Fruit fly (Drosophila melanogaster) whole organism, embryonic: ENCODE results near the gene Lcp65Aa.

Source experiments
- CG10321 ChIP-seq: fragments of 200-800 bp; sonication (Bioruptor generic); IDR thresholded peaks from 2 replicates; pipeline ENCODE4 v1.3.6; 2022; ENCODE audit warnings: missing biosample characterization, missing genetic modification characterization
- CG10366 ChIP-seq: fragments of 200-800 bp; sonication (Bioruptor generic); IDR thresholded peaks from 2 replicates; pipeline ENCODE4 v1.3.6; 2022; ENCODE audit warnings: missing biosample characterization, missing genetic modification characterization
- CG1233 ChIP-seq: fragments of 200-800 bp; sonication (Bioruptor generic); optimal IDR thresholded peaks from 4 replicates; lab custom pipeline; 2018; ENCODE audit warnings: missing biosample characterization, mild to moderate bottlenecking, missing genetic modification characterization
- CG13123 ChIP-seq: fragments of 200-800 bp; sonication (Bioruptor generic); optimal IDR thresholded peaks from 2 replicates; lab custom pipeline; 2016; ENCODE audit warnings: missing biosample characterization, missing genetic modification characterization
- CG15696 ChIP-seq: fragments of 200-800 bp; sonication (Bioruptor generic); optimal IDR thresholded peaks from 2 replicates; lab custom pipeline; 2019; ENCODE audit warnings: missing biosample characterization, mild to moderate bottlenecking, missing genetic modification characterization, moderate library complexity
- CG17802 ChIP-seq: fragments of 200-800 bp; sonication (Bioruptor generic); optimal IDR thresholded peaks from 2 replicates; lab custom pipeline; 2018; ENCODE audit warnings: missing biosample characterization, mild to moderate bottlenecking, missing genetic modification characterization, moderate library complexity
- CG17829 ChIP-seq: fragments of 200-800 bp; optimal IDR thresholded peaks from 2 replicates; lab custom pipeline; 2019; ENCODE audit warnings: missing biosample characterization, mild to moderate bottlenecking, missing genetic modification characterization, moderate library complexity
- CG2120 ChIP-seq: fragments of 200-800 bp; sonication (Bioruptor generic); optimal IDR thresholded peaks from 3 replicates; lab custom pipeline; 2016; ENCODE audit warnings: missing biosample characterization, missing genetic modification characterization
- CG30020 ChIP-seq: fragments of 200-800 bp; optimal IDR thresholded peaks from 2 replicates; lab custom pipeline; 2019; ENCODE audit warnings: missing biosample characterization, mild to moderate bottlenecking, missing genetic modification characterization, moderate library complexity
- CG34422 ChIP-seq: fragments of 200-800 bp; sonication (Bioruptor generic); IDR thresholded peaks from 3 replicates; pipeline ENCODE4 v1.3.6; 2022; ENCODE audit warnings: missing biosample characterization, missing genetic modification characterization
- CG3995 ChIP-seq: fragments of 200-800 bp; sonication (Bioruptor generic); optimal IDR thresholded peaks from 3 replicates; lab custom pipeline; 2016; ENCODE audit warnings: missing biosample characterization, missing genetic modification characterization
- CG4820 ChIP-seq: fragments of 200-800 bp; sonication (Bioruptor generic); optimal IDR thresholded peaks from 3 replicates; lab custom pipeline; 2016; ENCODE audit warnings: missing biosample characterization, missing genetic modification characterization
- CG5180 ChIP-seq: fragments of 200-800 bp; sonication (Bioruptor generic); optimal IDR thresholded peaks from 3 replicates; lab custom pipeline; 2017; ENCODE audit warnings: missing biosample characterization, missing genetic modification characterization, mild to moderate bottlenecking, moderate library complexity, missing genetic modification reagents
- CG7963 ChIP-seq: fragments of 200-800 bp; sonication (Bioruptor generic); IDR thresholded peaks from 3 replicates; pipeline ENCODE4 v1.3.6; 2022; ENCODE audit warnings: missing biosample characterization, missing genetic modification characterization; ENCODE audit not compliant: partially characterized antibody
- CG8089 ChIP-seq: fragments of 200-800 bp; sonication (Bioruptor generic); optimal IDR thresholded peaks from 3 replicates; lab custom pipeline; 2016; ENCODE audit warnings: missing biosample characterization, missing genetic modification characterization
- CG8478 ChIP-seq: fragments of >200 bp; optimal IDR thresholded peaks from 2 replicates; lab custom pipeline; 2018
- CG9932 ChIP-seq: fragments of 200-800 bp; sonication (Bioruptor generic); IDR thresholded peaks from 2 replicates; pipeline ENCODE4 v1.3.6; 2022; ENCODE audit warnings: missing biosample characterization, missing genetic modification characterization
- CoRest ChIP-seq: fragments of 200-800 bp; sonication (Bioruptor generic); optimal IDR thresholded peaks from 3 replicates; lab custom pipeline; 2018; ENCODE audit warnings: missing biosample characterization, mild to moderate bottlenecking, missing genetic modification characterization, moderate library complexity
- Dfd ChIP-seq, 2 experiments: fragments of >200 bp; optimal IDR thresholded peaks; 2 replicates each; lab custom pipeline; 2017; ENCODE audit warnings: missing biosample characterization in 2 of 2, missing genetic modification characterization in 2 of 2
- Dref ChIP-seq: fragments of 200-800 bp; sonication (Bioruptor generic); IDR thresholded peaks from 2 replicates; pipeline ENCODE4 v1.3.6; 2022; ENCODE audit warnings: missing biosample characterization, missing genetic modification characterization
- Eip74EF ChIP-seq, 2 experiments: fragments of 200-800 bp in 1 of 2; fragments of >200 bp in 1 of 2; sonication (Bioruptor generic) in 1 of 2; optimal IDR thresholded peaks; 2 replicates each; lab custom pipeline; 2017 to 2019; ENCODE audit warnings: missing biosample characterization in 2 of 2, missing genetic modification characterization in 2 of 2, mild to moderate bottlenecking in 1 of 2, moderate library complexity in 1 of 2
- Elba2 ChIP-seq: fragments of 200-800 bp; sonication (Bioruptor generic); optimal IDR thresholded peaks from 3 replicates; lab custom pipeline; 2016; ENCODE audit warnings: missing biosample characterization, missing genetic modification characterization
- Fer2 ChIP-seq: fragments of 200-800 bp; sonication (Bioruptor generic); optimal IDR thresholded peaks from 2 replicates; lab custom pipeline; 2018; ENCODE audit warnings: missing biosample characterization, mild to moderate bottlenecking, missing genetic modification characterization, moderate library complexity
- H2.0 ChIP-seq: fragments of 200-800 bp; sonication (Bioruptor generic); IDR thresholded peaks from 2 replicates; pipeline ENCODE4 v1.3.6; 2022; ENCODE audit warnings: missing biosample characterization, missing genetic modification characterization
- Hmr ChIP-seq: fragments of 200-800 bp; sonication (Bioruptor generic); optimal IDR thresholded peaks from 3 replicates; lab custom pipeline; 2017; ENCODE audit warnings: mild to moderate bottlenecking, missing biosample characterization, missing genetic modification reagents, missing genetic modification characterization
- Hmx ChIP-seq: fragments of 200-800 bp; sonication (Bioruptor generic); optimal IDR thresholded peaks from 2 replicates; lab custom pipeline; 2016; ENCODE audit warnings: missing biosample characterization, missing genetic modification characterization
- Jarid2 ChIP-seq: fragments of 200-800 bp; sonication (Bioruptor generic); optimal IDR thresholded peaks from 3 replicates; lab custom pipeline; 2017; ENCODE audit warnings: mild to moderate bottlenecking, missing biosample characterization, missing genetic modification reagents, missing genetic modification characterization
- MBD-R2 ChIP-seq: fragments of 200-800 bp; sonication (Bioruptor generic); IDR thresholded peaks from 2 replicates; pipeline ENCODE4 v1.3.6; 2022; ENCODE audit warnings: missing biosample characterization, missing genetic modification characterization
- NfI ChIP-seq: fragments of 200-800 bp; sonication (Bioruptor generic); optimal IDR thresholded peaks from 3 replicates; lab custom pipeline; 2018; ENCODE audit warnings: missing biosample characterization, mild to moderate bottlenecking, missing genetic modification characterization, moderate library complexity
- Optix ChIP-seq: fragments of 200-800 bp; sonication (Bioruptor generic); IDR thresholded peaks from 3 replicates; pipeline ENCODE4 v1.3.6; 2022; ENCODE audit warnings: missing biosample characterization, missing genetic modification characterization
- Rfx ChIP-seq: fragments of 200-800 bp; sonication (Bioruptor generic); IDR thresholded peaks from 2 replicates; pipeline ENCODE4 v1.3.6; 2022; ENCODE audit warnings: missing biosample characterization, missing genetic modification characterization
- Tbp ChIP-seq: fragments of >200 bp; optimal IDR thresholded peaks from 2 replicates; lab custom pipeline; 2018; ENCODE audit warnings: missing biosample characterization, missing genetic modification characterization
- ato ChIP-seq: fragments of 200-800 bp; sonication (Bioruptor generic); IDR thresholded peaks from 2 replicates; pipeline ENCODE4 v1.3.6; 2022; ENCODE audit warnings: missing biosample characterization, missing genetic modification characterization; ENCODE audit not compliant: partially characterized antibody
- bab2 ChIP-seq: fragments of 200-800 bp; sonication (Bioruptor generic); optimal IDR thresholded peaks from 2 replicates; lab custom pipeline; 2016; ENCODE audit warnings: missing biosample characterization, missing genetic modification characterization
- cato ChIP-seq: fragments of 200-800 bp; sonication (Bioruptor generic); optimal IDR thresholded peaks from 2 replicates; lab custom pipeline; 2016; ENCODE audit warnings: missing biosample characterization, missing genetic modification characterization, borderline replicate concordance
- chn ChIP-seq: fragments of 200-800 bp; sonication (Bioruptor generic); optimal IDR thresholded peaks from 2 replicates; lab custom pipeline; 2016; ENCODE audit warnings: missing biosample characterization, missing genetic modification characterization
- crc ChIP-seq: fragments of 200-800 bp; sonication (Bioruptor generic); optimal IDR thresholded peaks from 2 replicates; lab custom pipeline; 2016; ENCODE audit warnings: missing biosample characterization, missing genetic modification characterization
- da ChIP-seq: fragments of 200-800 bp; sonication (Bioruptor generic); optimal IDR thresholded peaks from 2 replicates; lab custom pipeline; 2016; ENCODE audit warnings: missing biosample characterization, missing genetic modification characterization
- dmrt99B ChIP-seq: fragments of 200-800 bp; sonication (Bioruptor generic); optimal IDR thresholded peaks from 2 replicates; lab custom pipeline; 2018; ENCODE audit warnings: missing biosample characterization, mild to moderate bottlenecking, missing genetic modification characterization, moderate library complexity
- ems ChIP-seq: fragments of 200-800 bp; sonication (Bioruptor generic); optimal IDR thresholded peaks from 3 replicates; lab custom pipeline; 2016; ENCODE audit warnings: missing biosample characterization, missing genetic modification characterization
- jumu ChIP-seq: fragments of 200-800 bp; sonication (Bioruptor generic); optimal IDR thresholded peaks from 3 replicates; lab custom pipeline; 2016; ENCODE audit warnings: missing biosample characterization, missing genetic modification characterization
- knrl ChIP-seq: fragments of 200-800 bp; sonication (Bioruptor generic); IDR thresholded peaks from 3 replicates; pipeline ENCODE4 v1.3.6; 2022; ENCODE audit warnings: missing biosample characterization, missing genetic modification characterization; ENCODE audit not compliant: partially characterized antibody
- mam ChIP-seq: fragments of 200-800 bp; sonication (Bioruptor generic); optimal IDR thresholded peaks from 3 replicates; lab custom pipeline; 2016; ENCODE audit warnings: missing biosample characterization, missing genetic modification characterization
- odd ChIP-seq: fragments of 200-800 bp; sonication (Bioruptor generic); optimal IDR thresholded peaks from 2 replicates; lab custom pipeline; 2017; ENCODE audit warnings: missing biosample characterization, mild to moderate bottlenecking, missing genetic modification characterization
- peb ChIP-seq: fragments of 200-800 bp; sonication (Bioruptor generic); IDR thresholded peaks from 2 replicates; pipeline ENCODE4 v1.3.6; 2022; ENCODE audit warnings: missing biosample characterization, missing genetic modification characterization
- pnt ChIP-seq: fragments of 200-800 bp; sonication (Bioruptor generic); optimal IDR thresholded peaks from 3 replicates; lab custom pipeline; 2016; ENCODE audit warnings: missing biosample characterization, missing genetic modification characterization
- ranshi ChIP-seq: fragments of 200-800 bp; sonication (Bioruptor generic); IDR thresholded peaks from 2 replicates; pipeline ENCODE4 v1.3.6; 2022; ENCODE audit warnings: missing biosample characterization, missing genetic modification characterization
- stwl ChIP-seq: fragments of 200-800 bp; sonication (Bioruptor generic); optimal IDR thresholded peaks from 3 replicates; lab custom pipeline; 2018; ENCODE audit warnings: missing biosample characterization, mild to moderate bottlenecking, missing genetic modification characterization, moderate library complexity
- tgo ChIP-seq: fragments of 200-800 bp; sonication (Bioruptor generic); IDR thresholded peaks from 3 replicates; pipeline ENCODE4 v1.3.6; 2022; ENCODE audit warnings: missing biosample characterization, missing genetic modification characterization
- tx ChIP-seq: fragments of 200-800 bp; sonication (Bioruptor generic); optimal IDR thresholded peaks from 2 replicates; lab custom pipeline; 2016; ENCODE audit warnings: missing biosample characterization, missing genetic modification characterization
- zen2 ChIP-seq: fragments of 200-800 bp; sonication (Bioruptor generic); IDR thresholded peaks from 3 replicates; pipeline ENCODE4 v1.3.6; 2022; ENCODE audit warnings: missing biosample characterization, missing genetic modification characterization; ENCODE audit not compliant: partially characterized antibody

The Lcp65Aa gene

DNA sequence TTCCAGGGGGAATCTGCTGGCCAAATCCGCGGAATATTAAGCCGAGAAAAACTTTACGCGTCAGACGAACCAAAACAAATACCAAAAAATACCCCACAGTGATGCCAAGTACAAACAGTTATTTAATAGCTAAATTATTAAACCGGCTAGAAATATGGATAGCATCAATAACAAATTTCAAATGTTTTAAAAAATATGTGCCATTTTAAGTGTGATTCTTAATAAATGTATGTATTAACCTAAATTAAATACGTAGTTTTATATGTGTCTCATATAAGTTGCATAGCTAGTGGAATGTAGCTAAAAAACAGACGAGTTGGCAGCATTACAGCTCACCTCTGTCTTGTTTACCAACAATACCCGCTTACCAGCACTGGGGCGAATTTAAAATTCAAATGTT is 30.7 kb downstream of the Lcp65Aa start, which contains the start of gene CG10274 (continued):
- TF ChIP-seq chn (peak; percentile 72), Hmx (GFP tag; lab: Kevin White, UChicago) (no peak), Eip74EF (GFP tag; optimal IDR thresholded peaks at IDR 0.05; lab: Kevin White, UChicago) (no peak), da (peak; percentile 30), CG15696 (tag; lab: Kevin White, UChicago) (peak; percentile 82), CG1233 (GFP tag; lab: Kevin White, UChicago) (peak; percentile 65), Dref (GFP tag; lab: Robert Waterston, UW) (no peak), cato (GFP tag; lab: Kevin White, UChicago) (peak; percentile 56), CG10321 (GFP tag; lab: Robert Waterston, UW) (no peak), dmrt99B (tag; lab: Kevin White, UChicago) (no peak), CoRest (tag; lab: Kevin White, UChicago) (peak; percentile 90), CG5180 (GFP tag; lab: Kevin White, UChicago) (no peak), Elba2 (GFP tag; lab: Kevin White, UChicago) (peak; percentile 50), CG17802 (peak; percentile 38), H2.0 (GFP tag; lab: Robert Waterston, UW) (peak; percentile 56; the same call in 1 of the 2 replicates), jumu (GFP tag; lab: Kevin White, UChicago) (peak; percentile 64), MBD-R2 (GFP tag; lab: Robert Waterston, UW) (peak; percentile 89), CG30020 (peak; percentile 79), Dfd (GFP tag; optimal IDR thresholded peaks at IDR 0.05; lab: Kevin White, UChicago) (no peak), Rfx (peak; percentile 86), CG8089 (GFP tag; lab: Kevin White, UChicago) (peak; percentile 36), ranshi (GFP tag; lab: Robert Waterston, UW) (peak; percentile 61; the same call in 1 of the 2 replicates), knrl (GFP tag; lab: Robert Waterston, UW) (peak; percentile 21; the same call in 1 of the 3 replicates), peb (GFP tag; lab: Robert Waterston, UW) (peak; percentile 48; the same call in 1 of the 2 replicates), pnt (GFP tag; lab: Kevin White, UChicago) (peak; percentile 54), Jarid2 (GFP tag; lab: Kevin White, UChicago) (no peak), NfI (peak; percentile 81), CG4820 (GFP tag; lab: Kevin White, UChicago) (peak; percentile 78), zen2 (GFP tag; lab: Robert Waterston, UW) (no peak), Fer2 (tag; lab: Kevin White, UChicago) (peak; percentile 72), mam (GFP tag; lab: Kevin White, UChicago) (peak; percentile 80), CG7963 (GFP tag; lab: Robert Waterston, UW) (no peak), CG3995 (GFP tag; lab: Kevin White, UChicago) (peak; percentile 79), Tbp (GFP tag; lab: Kevin White, UChicago) (peak; percentile 56), CG2120 (GFP tag; lab: Kevin White, UChicago) (peak; percentile 91), CG17829 (tag; lab: Kevin White, UChicago) (peak; percentile 78), odd (GFP tag; lab: Kevin White, UChicago) (no peak), stwl (tag; lab: Kevin White, UChicago) (peak; percentile 90), bab2 (peak; percentile 67), CG8478 (lab: Kevin White, UChicago) (no peak), Hmr (no peak), crc (GFP tag; lab: Kevin White, UChicago) (peak; percentile 44), CG13123 (peak; percentile 36), tgo (GFP tag; lab: Robert Waterston, UW) (peak; percentile 77), Optix (no peak), CG10366 (GFP tag; lab: Robert Waterston, UW) (peak; percentile 50), ems (GFP tag; lab: Kevin White, UChicago) (peak; percentile 64), CG34422 (GFP tag; lab: Robert Waterston, UW) (peak; percentile 77; the same call in 2 of the 3 replicates), tx (GFP tag; lab: Kevin White, UChicago) (peak; percentile 45), ato (GFP tag; lab: Robert Waterston, UW) (no peak), CG9932 (peak; percentile 88)
